Fruit fly (Drosophila melanogaster) whole organism, larva: ENCODE results near the gene RpL26.

ENCODE experiments used
- noc ChIP-seq: fragments of 200-800 bp; sonication (Bioruptor generic); optimal IDR thresholded peaks from 3 replicates; lab custom pipeline; 2019; ENCODE audit warnings: missing biosample characterization, mild to moderate bottlenecking, missing genetic modification characterization, moderate library complexity

RpL26 gene

DNA sequence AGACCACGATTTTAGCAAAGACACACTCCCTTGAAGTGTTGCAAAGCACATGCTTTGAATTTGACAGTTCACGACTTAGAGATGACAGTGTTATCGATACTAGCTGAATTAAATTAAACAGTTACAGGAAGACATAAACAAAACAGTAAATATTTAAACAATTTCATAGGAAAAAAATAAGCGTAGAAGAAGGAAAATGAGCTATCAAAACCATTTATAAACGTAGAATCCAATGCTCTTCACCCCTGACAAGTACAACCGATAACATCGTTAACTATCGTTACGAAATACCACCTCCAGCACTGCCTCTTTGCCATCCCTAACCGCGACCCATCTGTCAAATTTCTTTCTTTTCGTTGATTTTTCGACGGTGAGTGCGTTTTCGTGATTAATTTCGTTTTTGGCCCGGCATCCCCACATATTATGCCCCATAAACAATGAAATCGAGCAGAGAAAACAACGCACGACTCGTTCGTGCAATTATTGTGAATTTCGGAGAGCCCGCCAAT is at the start of gene RpL26:
RpL26 (plus strand) TSS at position 106 of the 509 bp plus-strand sequence.
- peak; percentile 68 for TF ChIP-seq noc (tag; lab: Kevin White, UChicago)

DNA sequence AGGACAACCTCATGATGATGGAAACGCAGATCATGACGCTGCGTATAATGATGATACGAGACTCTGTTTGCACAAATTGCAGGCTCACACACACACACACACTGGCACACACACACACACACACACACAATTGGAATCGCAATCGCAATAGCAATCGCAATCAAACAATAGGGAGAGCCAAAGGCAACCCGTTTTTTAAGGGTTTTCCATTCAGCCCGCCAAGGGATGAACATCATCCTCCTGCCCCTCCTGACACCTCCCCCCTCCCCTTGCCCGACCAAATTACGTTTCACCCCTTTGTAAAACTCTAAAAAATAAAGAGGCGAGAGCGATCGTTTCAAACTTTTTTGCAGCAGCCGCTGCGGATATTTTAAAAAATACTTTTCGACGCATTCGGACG is 46.5 kb upstream of the RpL26 start:
- TF ChIP-seq noc (tag; lab: Kevin White, UChicago): no peak

DNA sequence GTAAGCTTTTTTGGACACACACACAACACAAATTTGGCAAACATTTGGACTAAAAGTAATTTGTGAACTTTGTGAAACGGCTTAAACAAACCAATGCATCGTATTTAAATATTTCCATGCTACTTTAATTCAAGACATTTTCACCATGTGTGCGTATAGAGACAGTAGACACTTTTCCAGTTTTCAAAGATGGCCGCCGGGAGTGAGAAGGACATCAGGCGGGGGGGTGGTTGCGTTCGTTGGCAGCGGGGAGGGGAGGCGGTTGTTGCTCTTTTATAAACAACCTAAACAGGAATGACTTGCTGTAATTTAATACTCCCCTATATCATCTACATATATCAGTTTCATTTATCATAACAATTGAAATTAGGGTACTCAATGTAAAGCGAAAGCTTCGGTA is 45.2 kb upstream of the RpL26 start:
- no peak for TF ChIP-seq noc (tag; lab: Kevin White, UChicago)

DNA sequence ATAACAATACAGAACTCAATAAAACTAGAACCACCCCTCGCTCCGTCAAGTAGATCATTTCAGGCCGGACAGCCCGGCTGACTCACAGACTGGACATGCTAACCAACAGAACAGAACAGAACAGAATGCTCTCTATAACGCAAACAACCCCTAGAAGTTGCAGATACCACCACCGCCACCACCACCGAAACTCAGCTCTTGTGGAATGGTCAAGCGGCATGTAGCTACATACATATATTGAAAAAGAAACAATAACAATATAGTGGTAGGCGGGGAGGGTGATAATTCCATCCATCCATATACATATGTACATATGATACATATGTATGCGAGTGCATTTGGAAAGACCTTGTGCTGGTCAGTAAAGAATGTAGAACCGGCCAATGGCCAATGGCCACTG is 44.3 kb upstream of the RpL26 start:
- TF ChIP-seq noc (tag; lab: Kevin White, UChicago): no peak

DNA sequence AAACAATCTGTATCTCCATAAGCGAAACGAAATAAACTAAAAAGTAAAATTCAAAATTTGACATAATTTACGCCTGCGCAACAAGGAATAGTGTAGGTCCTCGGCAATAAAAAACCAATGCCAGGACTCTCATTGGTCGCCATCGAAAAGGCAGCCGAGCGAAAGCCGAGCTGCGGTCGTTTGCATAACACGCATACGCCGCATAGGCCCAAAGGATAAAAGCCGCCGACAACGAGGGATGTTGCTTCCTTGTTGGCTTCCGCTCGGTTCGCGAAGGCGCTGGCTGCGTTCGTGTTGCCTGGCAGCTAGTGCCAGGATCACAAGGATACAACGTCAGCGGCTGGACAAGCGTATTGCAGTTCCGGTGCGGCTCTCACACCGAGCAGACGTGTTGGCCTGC is 38.2 kb upstream of the RpL26 start:
- no peak for TF ChIP-seq noc (tag; lab: Kevin White, UChicago)

DNA sequence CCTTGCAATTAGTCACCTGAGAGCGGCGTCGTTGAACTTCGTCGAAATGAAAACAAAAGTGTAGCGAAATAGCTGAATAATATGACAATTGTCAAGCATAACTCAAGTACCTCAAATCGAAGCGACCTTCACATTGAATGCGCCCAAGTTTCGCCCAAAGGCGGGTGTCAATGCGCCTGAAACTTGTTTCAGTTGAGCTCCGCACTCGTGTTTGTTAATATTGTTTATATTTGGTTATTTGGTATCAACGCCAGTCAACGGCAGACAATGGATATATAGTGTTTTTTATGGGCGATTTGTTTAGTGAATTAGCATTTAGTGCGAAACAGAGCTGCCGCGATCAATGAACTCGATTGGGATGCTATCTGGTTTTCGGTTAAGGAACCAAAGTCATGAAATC is 36.8 kb upstream of the RpL26 start:
- TF ChIP-seq noc (tag; lab: Kevin White, UChicago): no peak

DNA sequence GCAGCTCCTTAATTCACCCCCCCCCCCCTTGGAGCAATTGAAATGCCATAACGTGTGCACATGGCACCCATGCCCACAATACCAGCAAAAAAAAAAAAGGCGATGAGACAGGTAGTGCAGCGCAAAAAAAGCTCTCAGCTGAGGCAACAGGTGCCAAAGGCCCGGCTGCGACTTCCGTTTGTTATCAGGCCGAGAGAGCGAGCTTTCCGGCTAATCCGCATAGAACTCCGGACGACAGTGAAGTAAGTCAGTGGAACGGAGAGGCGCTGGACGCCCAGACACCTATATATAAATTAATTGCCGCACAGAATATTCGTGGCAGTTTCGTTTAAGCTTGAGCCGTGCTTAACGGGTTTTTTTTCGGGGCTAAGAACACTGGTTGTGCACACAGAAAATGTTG is 35.3 kb upstream of the RpL26 start, which contains the start of gene CG6865:
CG6865 (plus strand) TSS at position 321 of the 400 bp plus-strand sequence.
- no peak for TF ChIP-seq noc (tag; lab: Kevin White, UChicago)

DNA sequence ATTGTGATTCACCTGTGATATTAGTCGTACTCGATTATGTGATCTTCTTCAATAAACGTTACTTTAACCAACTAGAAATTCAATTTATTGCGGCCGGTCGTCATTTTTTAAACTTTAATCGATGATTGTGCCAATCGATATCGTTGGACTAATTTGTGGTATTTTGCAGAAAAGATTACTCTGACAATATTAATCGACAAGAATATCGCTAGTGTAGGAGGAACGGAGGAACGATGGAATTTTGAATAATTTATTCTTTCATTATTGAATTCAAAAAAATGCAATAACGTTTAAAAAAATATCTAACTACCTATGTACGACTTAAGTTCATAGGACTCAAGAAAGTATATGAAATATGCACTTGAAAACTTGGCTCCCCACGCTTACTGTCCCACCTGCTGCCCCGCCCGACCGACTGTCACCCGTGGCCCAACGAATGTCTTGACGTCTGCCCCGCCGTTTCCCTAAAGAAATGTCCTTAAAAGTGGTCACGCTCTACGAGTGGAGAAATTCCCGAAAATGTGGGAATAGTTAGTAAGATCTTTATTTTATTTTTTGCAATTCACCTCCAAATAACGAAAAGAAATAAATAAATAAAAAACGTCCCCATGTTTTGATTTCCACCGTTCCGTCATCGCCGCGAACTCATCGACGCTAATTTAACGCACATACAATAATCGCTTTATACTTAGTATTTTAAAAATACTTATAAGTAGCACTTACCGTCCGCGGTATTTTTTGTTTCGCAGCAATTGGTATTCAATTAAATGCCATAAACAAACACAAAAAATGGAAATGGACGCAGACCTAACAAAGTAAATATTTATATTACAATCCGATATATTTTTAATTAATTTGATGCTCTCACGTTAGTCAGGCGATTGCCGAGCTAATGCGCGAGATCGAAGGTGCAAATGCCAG is 33.0 kb upstream of the RpL26 start, which contains the start of gene CG14074:
CG14074 (plus strand) TSS at position 779 of the 921 bp plus-strand sequence.
- no peak for TF ChIP-seq noc (tag; lab: Kevin White, UChicago)

DNA sequence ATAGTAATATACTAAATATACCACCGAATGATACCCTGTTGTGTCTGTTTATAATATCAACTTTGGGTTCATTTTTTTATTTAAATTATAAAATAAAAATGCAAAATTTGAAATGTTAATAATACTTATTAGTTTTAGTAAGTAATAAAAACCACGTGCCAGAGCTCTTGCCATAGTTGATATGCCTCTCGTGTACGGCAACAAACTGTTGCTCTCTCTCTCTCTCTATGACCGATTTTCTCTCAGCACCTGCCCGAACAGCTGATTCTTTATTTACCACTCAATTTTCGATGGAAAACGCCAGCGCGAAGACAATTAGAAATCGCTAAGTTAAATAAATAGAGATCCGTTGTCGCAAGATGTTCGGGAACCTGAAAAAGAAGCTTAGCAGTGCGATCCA is 31.2 kb upstream of the RpL26 start, which contains the start of gene Dysb:
Dysb (plus strand) TSS at position 251 of the 400 bp plus-strand sequence.
- peak; percentile 88 for TF ChIP-seq noc (tag; lab: Kevin White, UChicago)

DNA sequence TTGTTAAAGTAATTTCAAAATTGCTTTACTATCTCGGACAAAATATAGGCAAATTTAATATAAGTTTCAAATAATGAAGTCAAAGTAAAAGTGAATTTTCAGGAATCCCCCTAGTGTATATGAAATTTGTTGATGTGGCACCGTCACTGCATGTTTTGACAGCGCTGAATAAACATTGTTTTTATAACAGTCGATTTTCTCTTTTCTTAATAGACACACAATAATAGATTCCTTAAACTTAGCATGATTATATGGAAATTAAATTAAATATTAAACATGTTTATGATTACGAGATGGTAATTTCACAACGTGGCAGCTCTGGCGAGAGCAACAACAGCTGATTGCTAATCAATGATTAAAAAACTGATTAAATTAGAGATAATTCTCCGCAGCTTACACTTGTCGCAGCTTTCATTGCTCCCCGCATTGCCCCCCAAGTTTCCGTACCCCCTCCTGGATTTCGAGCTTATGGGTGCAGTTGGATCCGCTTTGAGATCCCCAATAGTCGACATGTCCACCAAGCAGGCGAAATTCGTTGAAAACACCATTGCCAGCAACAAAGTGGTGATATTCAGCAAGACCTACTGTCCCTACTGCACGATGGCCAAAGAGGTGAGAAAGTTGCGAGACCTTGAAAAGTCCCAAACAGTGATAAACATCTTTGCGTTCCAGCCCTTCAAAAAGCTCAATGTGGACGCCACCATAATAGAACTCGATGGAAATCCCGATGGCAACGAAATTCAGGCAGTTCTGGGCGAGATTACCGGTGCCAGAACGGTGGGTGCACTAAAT is 29.4 kb upstream of the RpL26 start, which contains the start of gene Grx1:
Grx1 (plus strand) TSS at position 196 of the 792 bp plus-strand sequence.
- TF ChIP-seq noc (tag; lab: Kevin White, UChicago): peak; percentile 56

DNA sequence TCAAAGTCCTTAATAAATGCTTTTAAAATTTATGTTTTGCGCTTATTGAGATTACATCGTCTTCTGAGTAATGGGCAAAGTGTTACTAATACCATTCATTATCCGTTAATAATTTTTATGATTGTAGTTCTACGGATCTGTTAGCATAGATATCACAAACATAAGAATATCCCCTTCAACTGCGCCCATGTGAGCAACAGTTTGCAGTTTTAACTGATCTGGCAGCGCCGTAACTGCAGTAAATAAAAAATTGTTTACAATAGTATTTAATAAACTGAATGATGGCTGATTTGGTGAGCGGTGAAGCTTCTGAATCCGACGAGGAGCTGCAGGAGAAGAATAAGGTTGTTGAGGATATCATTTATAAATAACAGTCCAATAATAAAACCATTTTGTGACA is 28.6 kb upstream of the RpL26 start, which contains the start of gene Blos3:
Blos3 (plus strand) TSS at position 198 of the 400 bp plus-strand sequence.
- TF ChIP-seq noc (tag; lab: Kevin White, UChicago): no peak

DNA sequence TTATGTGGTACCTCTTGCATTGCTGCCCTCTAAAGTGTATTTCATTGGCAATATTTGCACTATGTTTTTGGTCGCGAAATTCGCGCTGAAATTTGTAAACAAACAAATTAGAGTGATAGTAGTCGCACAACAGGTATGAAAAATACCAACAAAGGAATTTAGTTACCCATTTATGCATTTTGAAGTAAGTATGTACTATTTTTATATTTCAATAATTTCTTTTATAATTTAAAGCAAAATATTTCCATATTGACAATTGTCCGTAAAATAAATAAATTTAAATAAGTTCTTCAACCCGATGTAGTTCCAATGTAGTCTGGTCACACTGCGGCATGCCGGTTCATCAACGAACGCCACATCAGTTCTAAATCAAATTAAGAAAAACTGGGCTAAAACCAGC is 26.2 kb upstream of the RpL26 start, which contains the start of the genes Rad9 and Uggt:
Rad9 (minus strand) TSS at position 114 of the 400 bp plus-strand sequence.
Uggt (plus strand) TSS at position 308 of the 400 bp plus-strand sequence.
- no peak for TF ChIP-seq noc (tag; lab: Kevin White, UChicago)

DNA sequence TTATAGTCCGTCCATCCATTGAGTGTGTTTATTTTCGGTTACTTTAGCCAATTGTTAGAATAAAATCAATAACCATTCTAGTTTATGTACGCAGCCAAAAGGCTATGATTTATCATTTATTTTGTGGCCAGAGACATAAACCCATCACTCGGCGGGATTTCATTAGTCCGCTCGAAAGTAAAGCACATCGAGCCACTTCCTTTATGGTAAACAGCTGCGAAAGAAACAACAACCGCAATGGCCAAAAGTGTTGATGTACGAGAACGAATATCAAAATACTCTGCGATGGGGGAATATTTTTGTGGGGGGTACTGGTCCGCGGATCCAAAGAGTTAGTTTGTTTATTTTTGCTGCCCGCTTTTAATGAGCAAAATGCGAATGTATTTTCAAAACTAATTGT is 17.1 kb upstream of the RpL26 start:
- no peak for TF ChIP-seq noc (tag; lab: Kevin White, UChicago)

DNA sequence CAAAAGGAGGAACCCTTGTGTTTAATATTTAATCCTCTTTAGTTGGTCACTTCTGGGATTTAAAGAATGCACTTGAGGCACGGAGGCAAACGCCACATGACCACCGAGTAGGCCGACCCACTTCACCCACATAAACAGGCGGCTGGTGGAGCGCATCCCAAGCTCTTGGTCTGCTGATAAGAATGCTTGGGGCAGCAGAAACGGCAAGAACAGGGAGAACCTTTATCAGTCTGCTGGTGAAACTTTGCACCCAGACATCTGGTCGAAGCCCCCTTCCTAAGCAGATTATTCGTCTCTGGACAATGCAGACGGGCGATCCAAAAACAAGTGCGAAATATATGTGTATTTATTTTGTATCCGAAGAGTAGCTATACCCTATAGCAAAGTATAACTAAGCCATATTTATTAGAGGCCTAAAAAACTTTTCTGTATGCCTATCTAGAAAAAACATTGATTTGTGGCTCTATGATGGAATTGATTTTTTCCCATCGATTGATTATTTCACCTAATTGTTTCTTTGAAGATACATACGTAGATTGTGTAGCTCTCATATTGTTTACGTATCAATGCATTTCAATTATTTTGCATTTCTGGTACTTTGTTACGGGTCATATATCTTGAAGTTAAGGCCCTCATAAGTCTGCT is 9.3 kb upstream of the RpL26 start:
- TF ChIP-seq noc (tag; lab: Kevin White, UChicago): no peak
